Worm (Caenorhabditis elegans) whole organism, L1 larva: Measurements from ENCODE around the gene egl-45.

Experiments used
- C04F5.9 ChIP-seq: sonication (generic microtip); optimal IDR thresholded peaks from 2 replicates; lab custom pipeline; 2016; ENCODE audit warnings: missing genetic modification characterization, missing compliant biosample characterization
- C16A3.4 ChIP-seq: fragments of 150-350 bp; optimal IDR thresholded peaks from 2 replicates; lab custom pipeline; 2014; ENCODE audit warnings: missing biosample characterization, missing genetic modification characterization
- C34B4.2 ChIP-seq: sonication (generic microtip); optimal IDR thresholded peaks from 2 replicates; lab custom pipeline; 2017; ENCODE audit warnings: mild to moderate bottlenecking, missing genetic modification characterization, missing compliant biosample characterization
- alr-1 ChIP-seq: fragments of 200-800 bp; sonication (Bioruptor generic); optimal IDR thresholded peaks from 2 replicates; lab custom pipeline; 2018; ENCODE audit warnings: borderline replicate concordance, mild to moderate bottlenecking, missing genetic modification characterization, missing compliant biosample characterization
- ceh-82 ChIP-seq, 3 experiments: fragments of 150-350 bp in 1 of 3; sonication (generic microtip) in 2 of 3; optimal IDR thresholded peaks; 2 replicates each; lab custom pipeline; 2014 to 2017; ENCODE audit warnings: missing biosample characterization in 3 of 3, missing genetic modification characterization in 3 of 3
- dpl-1 ChIP-seq, 3 experiments: fragments of 150-350 bp in 2 of 3; sonication (generic microtip) in 1 of 3; optimal IDR thresholded peaks; 2 replicates each; lab custom pipeline; 2014 to 2017; ENCODE audit warnings: missing biosample characterization in 3 of 3, missing genetic modification characterization in 3 of 3, missing genetic modification reagents in 3 of 3
- dsc-1 ChIP-seq: sonication (generic microtip); optimal IDR thresholded peaks from 2 replicates; lab custom pipeline; 2016; ENCODE audit warnings: mild to moderate bottlenecking, missing genetic modification characterization, missing compliant biosample characterization
- egl-13 ChIP-seq: sonication (generic microtip); optimal IDR thresholded peaks from 2 replicates; lab custom pipeline; 2016; ENCODE audit warnings: missing genotype, missing genetic modification reagents, missing genetic modification characterization, missing compliant biosample characterization
- elt-2 ChIP-seq: sonication (generic microtip); optimal IDR thresholded peaks from 2 replicates; lab custom pipeline; 2016; ENCODE audit warnings: missing genetic modification characterization, mild to moderate bottlenecking, inconsistent platforms, missing compliant biosample characterization, missing genetic modification reagents
- elt-3 ChIP-seq, 6 experiments: fragments of 150-350 bp in 1 of 6; sonication (generic microtip); optimal IDR thresholded peaks; 2 replicates each; lab custom pipeline; 2017 to 2018; ENCODE audit warnings: missing biosample characterization in 6 of 6, missing genetic modification characterization in 6 of 6, inconsistent platforms in 1 of 6
- ets-5 ChIP-seq: fragments of 200-800 bp; sonication (Bioruptor generic); IDR thresholded peaks from 2 replicates; pipeline ENCODE4 v1.3.6; 2022; ENCODE audit warnings: missing genetic modification characterization, missing compliant biosample characterization
- fos-1 ChIP-seq: fragments of 150-350 bp; optimal IDR thresholded peaks from 2 replicates; lab custom pipeline; 2014; ENCODE audit warnings: missing biosample characterization, missing genetic modification characterization
- grh-1 ChIP-seq: fragments of 200-800 bp; sonication (Bioruptor generic); IDR thresholded peaks from 2 replicates; pipeline ENCODE4 v1.3.6; 2022; ENCODE audit warnings: missing genetic modification reagents, missing genetic modification characterization, missing compliant biosample characterization
- hlh-17 ChIP-seq: fragments of 200-800 bp; sonication (Bioruptor generic); optimal IDR thresholded peaks from 2 replicates; lab custom pipeline; 2018; ENCODE audit warnings: missing genetic modification characterization, mild to moderate bottlenecking, missing compliant biosample characterization, moderate library complexity, borderline replicate concordance
- isw-1 ChIP-seq: fragments of 200-800 bp; sonication (Bioruptor generic); IDR thresholded peaks from 2 replicates; pipeline ENCODE4 v1.3.6; 2022; ENCODE audit warnings: missing genetic modification characterization, missing compliant biosample characterization
- jun-1 ChIP-seq: fragments of 150-350 bp; optimal IDR thresholded peaks from 2 replicates; lab custom pipeline; 2014; ENCODE audit warnings: missing biosample characterization, missing genetic modification reagents, missing genetic modification characterization
- lin-13 ChIP-seq: fragments of 150-350 bp; optimal IDR thresholded peaks from 2 replicates; lab custom pipeline; 2014; ENCODE audit warnings: missing biosample characterization, missing genetic modification reagents, missing genetic modification characterization
- lin-14 ChIP-seq: fragments of 200-800 bp; sonication (Bioruptor generic); optimal IDR thresholded peaks from 2 replicates; lab custom pipeline; 2018; ENCODE audit warnings: mild to moderate bottlenecking, missing genetic modification characterization, moderate library complexity, missing compliant biosample characterization
- lin-39 ChIP-seq: fragments of 150-350 bp; optimal IDR thresholded peaks from 2 replicates; lab custom pipeline; 2014; ENCODE audit warnings: missing biosample characterization, missing genetic modification reagents, missing genetic modification characterization
- mab-9 ChIP-seq: fragments of 200-800 bp; sonication (Bioruptor generic); IDR thresholded peaks from 2 replicates; pipeline ENCODE4 v1.3.6; 2022; ENCODE audit warnings: missing genetic modification reagents, missing genetic modification characterization, missing compliant biosample characterization
- mdl-1 ChIP-seq, 2 experiments: fragments of 150-350 bp; optimal IDR thresholded peaks; 2 replicates each; lab custom pipeline; 2014 to 2017; ENCODE audit warnings: missing biosample characterization in 2 of 2, missing genetic modification characterization in 2 of 2, inconsistent platforms in 1 of 2
- nhr-12 ChIP-seq: sonication (generic microtip); optimal IDR thresholded peaks from 2 replicates; lab custom pipeline; 2017; ENCODE audit warnings: missing biosample characterization, missing genetic modification characterization
- nhr-19 ChIP-seq: fragments of 200-800 bp; sonication (Bioruptor generic); conservative IDR thresholded peaks from 2 replicates; pipeline ENCODE4 v1.3.6; 2022; ENCODE audit warnings: missing genetic modification characterization, missing compliant biosample characterization
- nhr-237 ChIP-seq: fragments of 150-350 bp; optimal IDR thresholded peaks from 2 replicates; lab custom pipeline; 2014; ENCODE audit warnings: missing biosample characterization, missing genetic modification characterization
- nhr-28 ChIP-seq: fragments of 150-350 bp; optimal IDR thresholded peaks from 2 replicates; lab custom pipeline; 2014; ENCODE audit warnings: missing biosample characterization, missing genetic modification characterization
- nhr-47 ChIP-seq: sonication (generic microtip); optimal IDR thresholded peaks from 2 replicates; lab custom pipeline; 2016; ENCODE audit warnings: mild to moderate bottlenecking, missing genetic modification characterization, moderate library complexity, missing compliant biosample characterization
- nhr-71 ChIP-seq: sonication (generic microtip); optimal IDR thresholded peaks from 2 replicates; lab custom pipeline; 2016; ENCODE audit warnings: mild to moderate bottlenecking, missing genetic modification characterization, moderate library complexity, missing compliant biosample characterization
- nhr-76 ChIP-seq: sonication (generic microtip); optimal IDR thresholded peaks from 2 replicates; lab custom pipeline; 2017; ENCODE audit warnings: missing biosample characterization, missing genetic modification characterization
- nhr-90 ChIP-seq: sonication (generic microtip); optimal IDR thresholded peaks from 2 replicates; lab custom pipeline; 2016; ENCODE audit warnings: mild to moderate bottlenecking, missing genetic modification characterization, missing compliant biosample characterization; ENCODE audit not compliant: poor library complexity
- pag-3 ChIP-seq: sonication (generic microtip); optimal IDR thresholded peaks from 2 replicates; lab custom pipeline; 2017; ENCODE audit warnings: missing genetic modification characterization, mild to moderate bottlenecking, missing compliant biosample characterization, antibody characterized with exemption, borderline replicate concordance; ENCODE audit not compliant: insufficient read depth
- pax-3 ChIP-seq: fragments of 200-800 bp; sonication (Bioruptor generic); optimal IDR thresholded peaks from 2 replicates; lab custom pipeline; 2018; ENCODE audit warnings: mild to moderate bottlenecking, missing genetic modification characterization, moderate library complexity, missing compliant biosample characterization
- snpc-4 ChIP-seq: fragments of 150-350 bp; optimal IDR thresholded peaks from 2 replicates; lab custom pipeline; 2014; ENCODE audit warnings: missing biosample characterization, missing genetic modification characterization
- sox-4 ChIP-seq: sonication (generic microtip); optimal IDR thresholded peaks from 2 replicates; lab custom pipeline; 2016; ENCODE audit warnings: missing genetic modification characterization, missing compliant biosample characterization
- sptf-1 ChIP-seq: fragments of 150-350 bp; optimal IDR thresholded peaks from 2 replicates; lab custom pipeline; 2014; ENCODE audit warnings: missing biosample characterization, missing genetic modification characterization
- swsn-7 ChIP-seq: sonication (generic microtip); optimal IDR thresholded peaks from 2 replicates; lab custom pipeline; 2016; ENCODE audit warnings: missing genetic modification characterization, missing compliant biosample characterization
- tbx-2 ChIP-seq: sonication (generic microtip); optimal IDR thresholded peaks from 2 replicates; lab custom pipeline; 2016; ENCODE audit warnings: missing genetic modification characterization, missing compliant biosample characterization
- unc-130 ChIP-seq: fragments of 150-350 bp; optimal IDR thresholded peaks from 2 replicates; lab custom pipeline; 2017; ENCODE audit warnings: missing biosample characterization, missing genetic modification characterization, inconsistent platforms
- unc-62 ChIP-seq: fragments of 150-350 bp; optimal IDR thresholded peaks from 2 replicates; lab custom pipeline; 2014; ENCODE audit warnings: missing biosample characterization, missing genetic modification reagents, missing genetic modification characterization
- unc-98 ChIP-seq: fragments of 200-800 bp; sonication (Bioruptor generic); IDR thresholded peaks from 2 replicates; pipeline ENCODE4 v1.3.6; 2022; ENCODE audit warnings: missing genetic modification characterization, missing compliant biosample characterization
- vab-15 ChIP-seq: sonication (generic microtip); optimal IDR thresholded peaks from 2 replicates; lab custom pipeline; 2017; ENCODE audit warnings: missing genotype, mild to moderate bottlenecking, missing genetic modification characterization, missing compliant biosample characterization
- ztf-4 ChIP-seq: fragments of 150-350 bp; optimal IDR thresholded peaks from 2 replicates; lab custom pipeline; 2014; ENCODE audit warnings: missing biosample characterization, missing genetic modification characterization

The egl-45 gene

DNA sequence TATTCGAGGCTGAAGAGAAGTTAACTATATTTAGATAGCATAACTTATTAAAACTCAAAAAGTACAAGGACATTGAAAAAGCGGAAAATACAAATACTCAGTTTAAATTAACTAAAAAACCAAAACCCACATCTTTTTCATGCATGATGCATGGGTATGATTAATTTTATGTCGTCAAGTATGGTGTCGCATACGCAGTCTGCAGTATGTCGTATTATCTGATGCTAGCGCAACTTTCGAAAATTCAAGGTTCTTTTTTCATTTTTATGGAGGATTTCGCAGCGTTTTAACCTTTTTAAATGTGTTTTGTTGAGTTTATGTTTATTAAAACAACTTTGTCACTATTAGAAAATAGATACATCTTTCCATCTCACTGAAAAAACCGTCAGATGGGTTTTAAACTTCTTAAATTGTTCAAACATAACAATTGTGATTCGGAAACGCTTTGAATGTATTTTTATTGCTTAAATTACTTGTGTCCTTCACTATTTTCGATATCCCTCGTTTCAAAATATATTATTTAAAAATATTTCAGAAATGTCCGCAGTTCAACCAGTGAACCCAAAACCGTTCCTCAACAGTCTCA lies 33.2 kb upstream of the egl-45 start, which contains the start of gene snr-5 (continued):
- TF ChIP-seq pax-3 (no peak), dsc-1 (tag; lab: Kevin White, UChicago) (no peak), nhr-76 (tag; lab: Kevin White, UChicago) (no peak), nhr-28 (tag; lab: Kevin White, UChicago) (no peak), ceh-82 (tag; optimal IDR thresholded peaks at IDR 0.05; lab: Kevin White, UChicago) (peak in 1 of 3 experiments; percentile 11), swsn-7 (tag; lab: Kevin White, UChicago) (no peak), C16A3.4 (tag; lab: Kevin White, UChicago) (no peak), nhr-90 (tag; lab: Kevin White, UChicago) (no peak), nhr-71 (tag; lab: Kevin White, UChicago) (peak; percentile 9)

DNA sequence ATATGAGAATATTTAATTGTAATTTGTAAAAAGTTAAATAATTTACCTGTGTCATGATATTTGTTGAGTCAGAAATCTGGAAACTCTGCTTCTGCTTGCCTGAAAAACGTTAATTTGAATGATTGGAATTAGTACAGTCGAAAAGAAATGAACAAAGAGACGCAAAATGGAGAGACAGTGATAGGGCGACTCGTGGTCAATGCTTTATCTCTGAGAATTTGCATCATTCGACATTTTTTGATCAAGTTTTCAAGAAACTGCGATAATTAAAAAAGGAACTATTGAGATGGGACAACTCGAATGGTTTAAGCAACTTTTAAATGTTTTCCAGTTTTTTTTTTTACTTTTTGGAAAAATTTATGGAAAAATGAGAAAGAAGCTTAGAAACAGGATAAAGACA lies 32.5 kb upstream of the egl-45 start, which contains the start of gene cuc-1:
cuc-1 (minus strand) TSS at position 101 of the 400 bp plus-strand sequence.
- no peak for TF ChIP-seq mdl-1 (tag; optimal IDR thresholded peaks at IDR 0.05; lab: Kevin White, UChicago)
- TF ChIP-seq elt-2 (tag; lab: Kevin White, UChicago), result peak; percentile 20

DNA sequence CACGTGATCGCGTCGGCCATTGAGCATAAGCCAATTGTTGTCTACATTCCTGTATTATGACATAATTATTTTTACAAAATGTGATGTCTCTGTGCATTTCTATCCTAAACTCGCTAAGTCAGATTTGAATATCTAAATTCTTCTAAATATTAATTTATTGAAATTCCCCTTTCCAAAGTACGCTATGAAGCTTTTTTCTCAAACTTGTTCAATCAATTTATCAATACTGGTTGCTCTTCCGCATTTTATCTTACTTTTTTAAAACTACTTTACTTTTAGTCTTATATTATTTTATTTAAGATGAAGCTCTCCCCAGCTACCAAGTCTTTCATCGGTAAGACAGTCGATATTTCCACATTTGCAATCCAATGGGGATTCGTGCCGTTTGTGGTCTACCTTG lies 30.9 kb upstream of the egl-45 start, which contains the start of gene tomm-7:
tomm-7 (plus strand) TSS at position 301 of the 400 bp plus-strand sequence.
- TF ChIP-seq nhr-90 (tag; lab: Kevin White, UChicago) (no peak), nhr-237 (tag; lab: Kevin White, UChicago) (no peak), fos-1 (no peak), vab-15 (no peak), nhr-76 (tag; lab: Kevin White, UChicago) (no peak), pax-3 (no peak), egl-13 (tag; lab: Kevin White, UChicago) (no peak), lin-13 (GFP tag; lab: Kevin White, UChicago) (no peak), elt-2 (tag; lab: Kevin White, UChicago) (no peak), nhr-12 (tag; lab: Kevin White, UChicago) (no peak), snpc-4 (tag; lab: Kevin White, UChicago) (no peak), tbx-2 (tag; lab: Kevin White, UChicago) (no peak), jun-1 (no peak), alr-1 (tag; lab: Kevin White, UChicago) (no peak), nhr-71 (tag; lab: Kevin White, UChicago) (no peak), isw-1 (GFP tag; lab: Robert Waterston, UW) (no peak), hlh-17 (no peak), nhr-47 (tag; lab: Kevin White, UChicago) (no peak)

DNA sequence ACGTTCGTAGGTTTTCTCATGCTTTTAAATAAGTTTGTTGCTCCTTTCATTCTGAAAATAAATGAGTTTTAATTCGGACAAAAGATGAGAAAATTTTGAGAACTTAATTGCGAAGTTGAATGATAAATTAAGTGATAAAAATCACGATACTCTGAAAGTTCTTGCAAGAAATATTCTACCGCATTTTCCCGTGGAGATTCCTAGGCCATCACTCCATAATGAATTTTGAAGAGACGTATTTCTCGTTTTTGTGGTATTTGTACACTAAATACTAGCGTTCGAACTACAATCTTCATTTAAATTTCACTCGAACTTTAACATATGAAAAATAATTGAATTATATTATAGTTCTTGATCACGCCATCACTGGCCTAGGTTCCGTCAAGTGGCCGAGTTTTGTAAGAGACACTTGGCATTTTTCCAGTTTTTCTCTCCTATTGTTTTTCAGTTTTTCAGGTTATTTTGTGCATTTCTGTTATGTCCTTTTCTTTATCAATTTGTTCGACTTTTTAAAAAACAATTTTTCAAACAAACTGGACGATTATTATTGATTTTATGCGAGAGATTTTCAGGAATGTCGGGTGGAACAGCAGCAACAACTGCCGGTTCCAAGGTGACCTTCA lies 30.1 kb upstream of the egl-45 start, which contains the start of the genes coq-5 and ufm-1:
coq-5 (minus strand) TSS at position 51 of the 623 bp plus-strand sequence.
ufm-1 (plus strand) TSS at position 573 of the 623 bp plus-strand sequence.
- TF ChIP-seq sptf-1 (tag; lab: Kevin White, UChicago) (no peak), mab-9 (no peak), vab-15 (no peak), egl-13 (tag; lab: Kevin White, UChicago) (peak; percentile 8), grh-1 (no peak), tbx-2 (tag; lab: Kevin White, UChicago) (peak; percentile 41), elt-3 (tag; optimal IDR thresholded peaks at IDR 0.05; lab: Kevin White, UChicago) (no peak), C34B4.2 (tag; lab: Kevin White, UChicago) (no peak), dpl-1 (GFP tag; optimal IDR thresholded peaks at IDR 0.05; lab: Kevin White, UChicago) (peak; percentile 7 to 42 (median 36)), snpc-4 (tag; lab: Kevin White, UChicago) (no peak), fos-1 (no peak), dsc-1 (tag; lab: Kevin White, UChicago) (peak; percentile 13), pag-3 (tag; lab: Kevin White, UChicago) (peak; percentile 8), C04F5.9 (tag; lab: Kevin White, UChicago) (peak; percentile 52), lin-14 (peak; percentile 47), C16A3.4 (tag; lab: Kevin White, UChicago) (no peak), sox-4 (tag; lab: Kevin White, UChicago) (no peak), nhr-28 (tag; lab: Kevin White, UChicago) (no peak), nhr-19 (GFP tag; lab: Robert Waterston, UW) (no peak), unc-130 (no peak), unc-62 (GFP tag; lab: Kevin White, UChicago) (no peak), ztf-4 (tag; lab: Kevin White, UChicago) (no peak), ets-5 (no peak), swsn-7 (tag; lab: Kevin White, UChicago) (no peak), nhr-237 (tag; lab: Kevin White, UChicago) (no peak), nhr-71 (tag; lab: Kevin White, UChicago) (peak; percentile 56), lin-39 (tag; lab: Kevin White, UChicago) (no peak), unc-98 (GFP tag; lab: Robert Waterston, UW) (no peak; the same call in 1 of the 2 replicates)
